Worm (Caenorhabditis elegans): ENCODE data around the gene cec-2.

DNA sequence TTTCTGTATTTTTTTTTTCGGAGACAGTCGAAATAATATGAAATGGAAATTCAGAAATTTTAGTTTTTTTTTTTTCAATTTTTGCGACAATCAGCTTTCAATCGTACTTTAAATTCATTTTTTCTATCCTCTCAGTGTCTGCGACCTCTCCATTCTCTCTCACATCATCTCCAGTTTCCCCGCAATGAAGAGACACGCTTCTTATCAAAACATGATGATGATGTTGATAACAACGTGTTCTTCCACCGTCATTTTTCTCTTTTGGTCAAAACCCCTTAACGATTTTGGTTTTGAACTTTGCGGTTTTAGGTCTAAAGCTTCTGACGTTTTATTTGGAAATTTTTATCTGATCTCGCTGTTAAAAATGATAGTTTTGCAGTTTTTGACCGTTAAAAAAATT, 38.8 kb downstream of the cec-2 start:
- TF ChIP-seq ama-1 (optimal IDR thresholded peaks at IDR 0.05) (no peak), ama-1 (GFP tag; optimal IDR thresholded peaks at IDR 0.05) (no peak), dpl-1 (GFP tag; optimal IDR thresholded peaks at IDR 0.05) (no peak), ztf-25 (GFP tag; IDR thresholded peaks at IDR 0.05) (no peak), gei-17 (GFP tag; optimal IDR thresholded peaks at IDR 0.05) (no peak), F33H1.4 (GFP tag; IDR thresholded peaks at IDR 0.05) (no peak), pbrm-1 (GFP tag; IDR thresholded peaks at IDR 0.05) (no peak), atf-7 (tag; optimal IDR thresholded peaks at IDR 0.05) (no peak), attf-6 (GFP tag; IDR thresholded peaks at IDR 0.05) (no peak)
